Fruit fly (Drosophila melanogaster) whole organism, adult: ENCODE results near the gene CG43401.

Experiments
- CG11617 ChIP-seq: fragments of 200-800 bp; sonication (Bioruptor generic); optimal IDR thresholded peaks from 2 replicates; lab custom pipeline; 2017; ENCODE audit warnings: mild to moderate bottlenecking, missing biosample characterization, missing genetic modification reagents, missing genetic modification characterization
- CG12768 ChIP-seq: fragments of 200-800 bp; sonication (Bioruptor generic); optimal IDR thresholded peaks from 2 replicates; lab custom pipeline; 2017; ENCODE audit warnings: missing biosample characterization, missing genetic modification characterization, mild to moderate bottlenecking, moderate library complexity, missing genetic modification reagents
- CG14711 ChIP-seq: fragments of 200-800 bp; sonication (Bioruptor generic); optimal IDR thresholded peaks from 2 replicates; lab custom pipeline; 2018; ENCODE audit warnings: missing biosample characterization, mild to moderate bottlenecking, missing genetic modification characterization, moderate library complexity
- CG1620 ChIP-seq: fragments of 200-800 bp; sonication (Bioruptor generic); optimal IDR thresholded peaks from 2 replicates; lab custom pipeline; 2016; ENCODE audit warnings: missing biosample characterization, missing genetic modification characterization
- CG33017 ChIP-seq: fragments of 200-800 bp; sonication (Bioruptor generic); optimal IDR thresholded peaks from 2 replicates; lab custom pipeline; 2018; ENCODE audit warnings: missing biosample characterization, mild to moderate bottlenecking, missing genetic modification characterization, moderate library complexity
- CG5204 ChIP-seq: fragments of 200-800 bp; sonication (Bioruptor generic); optimal IDR thresholded peaks from 2 replicates; lab custom pipeline; 2016; ENCODE audit warnings: missing biosample characterization, missing genetic modification characterization
- CG7045 ChIP-seq: fragments of 200-800 bp; sonication (Bioruptor generic); optimal IDR thresholded peaks from 2 replicates; lab custom pipeline; 2017; ENCODE audit warnings: missing biosample characterization, mild to moderate bottlenecking, missing genetic modification characterization
- CG7101 ChIP-seq: fragments of 200-800 bp; sonication (Bioruptor generic); optimal IDR thresholded peaks from 2 replicates; lab custom pipeline; 2018; ENCODE audit warnings: missing biosample characterization, mild to moderate bottlenecking, missing genetic modification characterization, moderate library complexity
- Clk ChIP-seq: fragments of 200-800 bp; sonication (Bioruptor generic); optimal IDR thresholded peaks from 2 replicates; lab custom pipeline; 2017; ENCODE audit warnings: missing biosample characterization, missing genetic modification characterization
- Crg-1 ChIP-seq: fragments of 200-800 bp; sonication (Bioruptor generic); optimal IDR thresholded peaks from 2 replicates; lab custom pipeline; 2016; ENCODE audit warnings: missing biosample characterization, missing genetic modification characterization
- Hr96 ChIP-seq: fragments of 200-800 bp; sonication (Bioruptor generic); optimal IDR thresholded peaks from 2 replicates; lab custom pipeline; 2016; ENCODE audit warnings: missing biosample characterization, missing genetic modification characterization
- Mnt ChIP-seq: fragments of 200-800 bp; sonication (Bioruptor generic); optimal IDR thresholded peaks from 2 replicates; lab custom pipeline; 2016; ENCODE audit warnings: missing biosample characterization, mild to moderate bottlenecking, missing genetic modification characterization
- bab1 ChIP-seq: fragments of 200-800 bp; sonication (Bioruptor generic); optimal IDR thresholded peaks from 3 replicates; lab custom pipeline; 2019; ENCODE audit warnings: missing biosample characterization, mild to moderate bottlenecking, missing genetic modification characterization, moderate library complexity
- cic ChIP-seq: fragments of 200-800 bp; sonication (Bioruptor generic); optimal IDR thresholded peaks from 2 replicates; lab custom pipeline; 2017; ENCODE audit warnings: missing biosample characterization, mild to moderate bottlenecking, missing genetic modification characterization, moderate library complexity
- cnc ChIP-seq, 2 experiments: fragments of >200 bp; optimal IDR thresholded peaks; 2 replicates each; lab custom pipeline; 2017
- kay ChIP-seq: fragments of 200-800 bp; sonication (Bioruptor generic); peaks from one replicate; lab custom pipeline; 2016; ENCODE audit warnings: missing biosample characterization, missing genetic modification characterization, borderline replicate concordance
- ovo ChIP-seq: fragments of 200-800 bp; sonication (Bioruptor generic); optimal IDR thresholded peaks from 2 replicates; lab custom pipeline; 2016; ENCODE audit warnings: missing biosample characterization, missing genetic modification characterization
- pad ChIP-seq: fragments of 200-800 bp; sonication (Bioruptor generic); optimal IDR thresholded peaks from 3 replicates; lab custom pipeline; 2017; ENCODE audit warnings: missing biosample characterization, missing genetic modification characterization, mild to moderate bottlenecking, moderate library complexity, missing genetic modification reagents
- tj ChIP-seq: fragments of 200-800 bp; sonication (Bioruptor generic); optimal IDR thresholded peaks from 3 replicates; lab custom pipeline; 2017; ENCODE audit warnings: missing biosample characterization, mild to moderate bottlenecking, missing genetic modification characterization, moderate library complexity
- toe ChIP-seq: fragments of 200-800 bp; sonication (Bioruptor generic); optimal IDR thresholded peaks from 2 replicates; lab custom pipeline; 2016; ENCODE audit warnings: missing biosample characterization, missing genetic modification characterization

CG43401 gene

dm6 chr2L:1434948-1435347 lies 6.7 kb downstream of the CG43401 start:
- TF ChIP-seq cic (GFP tag; lab: Kevin White, UChicago) (no peak), CG11617 (GFP tag; lab: Kevin White, UChicago) (no peak), CG7045 (GFP tag; lab: Kevin White, UChicago) (no peak), CG33017 (no peak), Clk (no peak), ovo (GFP tag; lab: Kevin White, UChicago) (no peak), CG12768 (GFP tag; lab: Kevin White, UChicago) (no peak), Hr96 (no peak), pad (GFP tag; lab: Kevin White, UChicago) (no peak), cnc (optimal IDR thresholded peaks at IDR 0.05; lab: Kevin White, UChicago) (no peak), CG7101 (no peak), kay (GFP tag; lab: Kevin White, UChicago) (no peak), tj (GFP tag; lab: Kevin White, UChicago) (no peak), bab1 (GFP tag; lab: Kevin White, UChicago) (no peak), CG5204 (GFP tag; lab: Kevin White, UChicago) (no peak), toe (no peak), Mnt (GFP tag; lab: Kevin White, UChicago) (no peak), CG1620 (no peak)

dm6 chr2L:1435494-1435893 lies 7.2 kb downstream of the CG43401 start:
- TF ChIP-seq CG33017 (no peak), cic (GFP tag; lab: Kevin White, UChicago) (no peak)

- TF ChIP-seq cic (GFP tag; lab: Kevin White, UChicago) (no peak), CG1620 (no peak), toe (no peak), pad (GFP tag; lab: Kevin White, UChicago) (no peak), tj (GFP tag; lab: Kevin White, UChicago) (no peak), Clk (no peak), Crg-1 (GFP tag; lab: Kevin White, UChicago) (no peak), CG12768 (GFP tag; lab: Kevin White, UChicago) (no peak), CG5204 (GFP tag; lab: Kevin White, UChicago) (no peak), cnc (optimal IDR thresholded peaks at IDR 0.05; lab: Kevin White, UChicago) (no peak), Mnt (GFP tag; lab: Kevin White, UChicago) (no peak), CG11617 (GFP tag; lab: Kevin White, UChicago) (no peak), kay (GFP tag; lab: Kevin White, UChicago) (no peak), CG14711 (tag; lab: Kevin White, UChicago) (no peak), CG7045 (GFP tag; lab: Kevin White, UChicago) (no peak), CG33017 (no peak), bab1 (GFP tag; lab: Kevin White, UChicago) (no peak), Hr96 (no peak), CG7101 (no peak), ovo (GFP tag; lab: Kevin White, UChicago) (no peak)
These were observed 11.6 kb downstream of the CG43401 start for dm6 chr2L:1439790-1440422.

dm6 chr2L:1442052-1442677 lies 13.9 kb downstream of the CG43401 start, which contains the start of gene CG43402:
TSS of gene CG43402 (plus strand) at chr2L:1442627.
- peak; percentile 66 for TF ChIP-seq kay (GFP tag; lab: Kevin White, UChicago)
- TF ChIP-seq toe: no peak

- no peak for TF ChIP-seq cnc (optimal IDR thresholded peaks at IDR 0.05; lab: Kevin White, UChicago)
- no peak for TF ChIP-seq cic (GFP tag; lab: Kevin White, UChicago)
- TF ChIP-seq CG1620: no peak
- TF ChIP-seq toe: no peak
- TF ChIP-seq pad (GFP tag; lab: Kevin White, UChicago): no peak
- no peak for TF ChIP-seq Mnt (GFP tag; lab: Kevin White, UChicago)
- TF ChIP-seq ovo (GFP tag; lab: Kevin White, UChicago): no peak
- TF ChIP-seq CG5204 (GFP tag; lab: Kevin White, UChicago): no peak
- TF ChIP-seq kay (GFP tag; lab: Kevin White, UChicago): no peak
- TF ChIP-seq CG33017: no peak
These were observed 15.2 kb downstream of the CG43401 start for dm6 chr2L:1443509-1443908.

dm6 chr2L:1445048-1445447 lies 16.8 kb downstream of the CG43401 start:
- no peak for TF ChIP-seq toe

dm6 chr2L:1446740-1447139 lies 18.5 kb downstream of the CG43401 start:
- TF ChIP-seq CG12768 (GFP tag; lab: Kevin White, UChicago) (no peak), CG33017 (no peak), tj (GFP tag; lab: Kevin White, UChicago) (no peak), cnc (optimal IDR thresholded peaks at IDR 0.05; lab: Kevin White, UChicago) (no peak)
